Fruit fly (Drosophila melanogaster): Measurements from ENCODE around the gene CG11470.

CG11470 gene

dm6 chr3R:29589662-29590061 is at the start of gene CG11470:
Gene CG11470 (minus strand): TSS chr3R:29589762.
- TF ChIP-seq CG6792 (GFP tag; optimal IDR thresholded peaks at IDR 0.05) (no peak), svp (GFP tag) (peak; percentile 31)

dm6 chr3R:29625883-29626282 is 36.3 kb upstream of the CG11470 start:
- TF ChIP-seq CG15336 (GFP tag; IDR thresholded peaks at IDR 0.05) (no peak), Blimp-1 (GFP tag; optimal IDR thresholded peaks at IDR 0.05) (no peak), CG10669 (GFP tag; optimal IDR thresholded peaks at IDR 0.05) (peak; percentile 40), esn (GFP tag; optimal IDR thresholded peaks at IDR 0.05) (no peak), Sox15 (GFP tag; optimal IDR thresholded peaks at IDR 0.05) (no peak), CG7368 (GFP tag; optimal IDR thresholded peaks at IDR 0.05) (no peak), Eip93F (GFP tag; optimal IDR thresholded peaks at IDR 0.05) (no peak), achi (GFP tag; optimal IDR thresholded peaks at IDR 0.05) (peak; percentile 17), CG6276 (GFP tag; optimal IDR thresholded peaks at IDR 0.05) (no peak), CG3032 (tag; optimal IDR thresholded peaks at IDR 0.05) (no peak), Gug (GFP tag; IDR thresholded peaks at IDR 0.05) (peak; percentile 27; the same call in 1 of the 2 replicates), dac (GFP tag; optimal IDR thresholded peaks at IDR 0.05) (no peak), CG4318 (GFP tag; optimal IDR thresholded peaks at IDR 0.05) (no peak), CG11294 (GFP tag; IDR thresholded peaks at IDR 0.05) (0 out of 2 replicates have a peak, but pooled peaks have one; percentile 17), CG6854 (GFP tag; optimal IDR thresholded peaks at IDR 0.05) (no peak), CG32006 (GFP tag; optimal IDR thresholded peaks at IDR 0.05) (peak; percentile 12), Hr38 (GFP tag; optimal IDR thresholded peaks at IDR 0.05) (no peak), fd59A (GFP tag; optimal IDR thresholded peaks at IDR 0.05) (no peak), eg (GFP tag; IDR thresholded peaks at IDR 0.05) (0 out of 3 replicates have a peak, but pooled peaks have one; percentile 36), CG1621 (tag; optimal IDR thresholded peaks at IDR 0.05) (peak; percentile 27), Eip78C (GFP tag) (peak; percentile 55), CG9139 (GFP tag; optimal IDR thresholded peaks at IDR 0.05) (no peak), CG8632 (GFP tag; optimal IDR thresholded peaks at IDR 0.05) (peak; percentile 16), salr (GFP tag; optimal IDR thresholded peaks at IDR 0.05) (no peak), CG10631 (GFP tag; optimal IDR thresholded peaks at IDR 0.05) (peak; percentile 30), fd85E (GFP tag; optimal IDR thresholded peaks at IDR 0.05) (no peak), CG16779 (tag; optimal IDR thresholded peaks at IDR 0.05) (no peak), CG31627 (GFP tag; optimal IDR thresholded peaks at IDR 0.05) (peak; percentile 49), dsx (GFP tag; optimal IDR thresholded peaks at IDR 0.05; ENCODE audit: poor library complexity, severe bottlenecking) (peak; percentile 22), lz (GFP tag; optimal IDR thresholded peaks at IDR 0.05) (peak; percentile 28), net (GFP tag; optimal IDR thresholded peaks at IDR 0.05) (no peak), CG6808 (GFP tag; optimal IDR thresholded peaks at IDR 0.05) (no peak), Ets21C (GFP tag; optimal IDR thresholded peaks at IDR 0.05) (no peak), acj6 (GFP tag; optimal IDR thresholded peaks at IDR 0.05) (peak; percentile 28), Hr39 (GFP tag; optimal IDR thresholded peaks at IDR 0.05) (peak; percentile 27), Eip75B (GFP tag; optimal IDR thresholded peaks at IDR 0.05) (peak; percentile 24), CG34406 (GFP tag; optimal IDR thresholded peaks at IDR 0.05) (peak; percentile 16), ss (GFP tag; optimal IDR thresholded peaks at IDR 0.05) (no peak), CG6792 (GFP tag; optimal IDR thresholded peaks at IDR 0.05) (no peak), Lpt (GFP tag; optimal IDR thresholded peaks at IDR 0.05) (no peak), topi (GFP tag; optimal IDR thresholded peaks at IDR 0.05) (peak; percentile 23), CG11762 (GFP tag; optimal IDR thresholded peaks at IDR 0.05; ENCODE audit: insufficient read depth) (no peak), spab (GFP tag; optimal IDR thresholded peaks at IDR 0.05) (peak; percentile 25), OdsH (GFP tag; optimal IDR thresholded peaks at IDR 0.05) (peak; percentile 22), vri (GFP tag; optimal IDR thresholded peaks at IDR 0.05) (no peak), Hr4 (GFP tag; optimal IDR thresholded peaks at IDR 0.05) (peak; percentile 19), svp (GFP tag) (peak; percentile 19), Met (GFP tag; optimal IDR thresholded peaks at IDR 0.05) (peak; percentile 13), Smox (GFP tag; optimal IDR thresholded peaks at IDR 0.05) (peak; percentile 26), Ets96B (tag; optimal IDR thresholded peaks at IDR 0.05) (peak; percentile 34)
